Worm (Caenorhabditis elegans) whole organism, late embryonic: ENCODE data around the gene oac-7.

Source experiments
- F13H6.1 ChIP-seq: sonication (generic microtip); optimal IDR thresholded peaks from 2 replicates; lab custom pipeline; 2016; ENCODE audit warnings: missing genetic modification characterization, missing compliant biosample characterization
- ceh-14 ChIP-seq: sonication (generic microtip); optimal IDR thresholded peaks from 2 replicates; lab custom pipeline; 2016; ENCODE audit warnings: missing genotype, missing genetic modification characterization, missing compliant biosample characterization
- ceh-31 ChIP-seq: sonication (generic microtip); optimal IDR thresholded peaks from 2 replicates; lab custom pipeline; 2016; ENCODE audit warnings: missing genetic modification characterization, missing compliant biosample characterization
- dmd-4 ChIP-seq: sonication (generic microtip); optimal IDR thresholded peaks from 2 replicates; lab custom pipeline; 2016; ENCODE audit warnings: borderline replicate concordance, missing genetic modification characterization, missing compliant biosample characterization
- ets-4 ChIP-seq: sonication (generic microtip); optimal IDR thresholded peaks from 2 replicates; lab custom pipeline; 2016; ENCODE audit warnings: missing genetic modification characterization, missing compliant biosample characterization
- fkh-6 ChIP-seq: sonication (generic microtip); optimal IDR thresholded peaks from 2 replicates; lab custom pipeline; 2016; ENCODE audit warnings: missing genetic modification characterization, missing compliant biosample characterization
- nhr-11 ChIP-seq: fragments of 150-350 bp; optimal IDR thresholded peaks from 2 replicates; lab custom pipeline; 2014; ENCODE audit warnings: missing biosample characterization, missing genetic modification characterization
- pat-9 ChIP-seq: fragments of 200-800 bp; sonication (Bioruptor generic); optimal IDR thresholded peaks from 2 replicates; lab custom pipeline; 2018; ENCODE audit warnings: mild to moderate bottlenecking, missing genetic modification characterization, moderate library complexity, missing compliant biosample characterization
- pax-1 ChIP-seq: fragments of 150-350 bp; optimal IDR thresholded peaks from 2 replicates; lab custom pipeline; 2014; ENCODE audit warnings: missing biosample characterization, missing genetic modification characterization
- pha-4 ChIP-seq: fragments of 150-350 bp; optimal IDR thresholded peaks from 2 replicates; lab custom pipeline; 2018; ENCODE audit warnings: missing biosample characterization, missing genetic modification reagents, missing genetic modification characterization
- zip-5 ChIP-seq: sonication (generic microtip); optimal IDR thresholded peaks from 2 replicates; lab custom pipeline; 2016; ENCODE audit warnings: missing genetic modification characterization, missing compliant biosample characterization

- TF ChIP-seq fkh-6 (tag; lab: Kevin White, UChicago) (no peak), zip-5 (tag; lab: Kevin White, UChicago) (no peak), nhr-11 (tag; lab: Kevin White, UChicago) (no peak), ceh-31 (tag; lab: Kevin White, UChicago) (no peak), F13H6.1 (tag; lab: Kevin White, UChicago) (no peak), pha-4 (tag; lab: Kevin White, UChicago) (no peak), ets-4 (tag; lab: Kevin White, UChicago) (no peak), pat-9 (tag; lab: Kevin White, UChicago) (no peak), dmd-4 (tag; lab: Kevin White, UChicago) (no peak), pax-1 (tag; lab: Kevin White, UChicago) (no peak), ceh-14 (tag; lab: Kevin White, UChicago) (no peak)
Observed at ce11 chrV:16277918-16278317, 31.7 kb upstream of the oac-7 start, which contains the start of gene cyp-37B1.
